Fruit fly (Drosophila melanogaster): ENCODE results near the gene Pfdn6.
A peak's percentile ranks its signal among the peaks of the same experiment; 100 is the strongest.

DNA sequence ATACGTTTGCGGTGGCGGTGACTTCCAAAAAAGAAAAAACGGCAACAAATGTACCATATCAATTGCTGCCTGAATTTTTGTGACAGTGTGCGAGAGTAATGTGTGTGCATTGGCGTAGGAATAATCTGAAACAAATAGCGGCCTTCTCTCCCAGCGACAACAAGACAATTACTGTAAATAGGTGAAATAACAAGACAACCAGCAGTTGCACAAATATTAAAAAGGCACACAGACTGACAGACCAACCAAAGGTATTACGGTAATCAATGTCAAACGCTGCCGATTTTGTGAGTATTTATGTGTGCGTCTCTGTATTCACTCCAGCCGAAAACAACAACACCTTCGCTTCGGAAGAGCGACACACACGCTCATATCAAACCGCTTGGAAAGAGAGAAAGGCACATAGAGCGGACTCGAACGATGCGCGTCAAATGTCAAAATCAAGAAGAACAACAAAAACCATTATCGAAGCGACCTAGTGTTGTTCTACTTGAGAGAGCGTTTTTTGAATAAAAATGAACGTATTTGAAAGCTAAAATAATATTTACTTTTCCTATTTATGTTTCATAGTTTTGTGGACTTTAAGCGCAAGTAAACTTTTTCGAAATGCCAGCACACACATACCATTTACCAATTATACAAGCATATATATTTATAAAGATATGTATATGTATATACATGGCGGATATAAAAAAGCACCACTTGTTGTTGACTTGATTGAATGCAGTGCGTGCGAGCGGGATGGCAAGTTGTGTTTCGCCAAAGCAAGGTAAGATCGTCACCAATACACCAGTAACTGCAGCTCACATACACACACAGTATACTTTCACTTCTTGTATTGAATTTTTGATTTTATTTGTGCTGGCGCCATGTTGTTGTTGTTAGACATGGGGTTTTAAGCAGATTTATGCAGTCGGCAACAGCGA lies 16.4 kb upstream of the Pfdn6 start:
- TF ChIP-seq Eip75B (GFP tag; optimal IDR thresholded peaks at IDR 0.05) (no peak), Met (GFP tag; optimal IDR thresholded peaks at IDR 0.05) (no peak), fd59A (GFP tag; optimal IDR thresholded peaks at IDR 0.05) (no peak), achi (GFP tag; optimal IDR thresholded peaks at IDR 0.05) (no peak), Ets21C (GFP tag; optimal IDR thresholded peaks at IDR 0.05) (no peak), Sox102F (GFP tag; optimal IDR thresholded peaks at IDR 0.05) (peak; percentile 10), CG34406 (GFP tag; optimal IDR thresholded peaks at IDR 0.05) (no peak)

Measured in whole organism, prepupa.